Worm (Caenorhabditis elegans) whole organism, L1 larva: ENCODE data around the gene ins-3.
"Not testable (repeated sequence)": the region's sequence is repeated elsewhere in the genome, so short reads cannot be mapped to it uniquely, and the experiment has no call there.

Experiments
- C04F5.9 ChIP-seq: sonication (generic microtip); optimal IDR thresholded peaks from 2 replicates; lab custom pipeline; 2016; ENCODE audit warnings: missing genetic modification characterization, missing compliant biosample characterization
- C16A3.4 ChIP-seq: fragments of 150-350 bp; optimal IDR thresholded peaks from 2 replicates; lab custom pipeline; 2014; ENCODE audit warnings: missing biosample characterization, missing genetic modification characterization
- Y116A8C.19 ChIP-seq: sonication (generic microtip); optimal IDR thresholded peaks from 2 replicates; lab custom pipeline; 2016; ENCODE audit warnings: missing compliant biosample characterization, missing genetic modification characterization, borderline replicate concordance
- alr-1 ChIP-seq: fragments of 200-800 bp; sonication (Bioruptor generic); optimal IDR thresholded peaks from 2 replicates; lab custom pipeline; 2018; ENCODE audit warnings: borderline replicate concordance, mild to moderate bottlenecking, missing genetic modification characterization, missing compliant biosample characterization
- aly-2 ChIP-seq: fragments of 150-350 bp; optimal IDR thresholded peaks from 2 replicates; lab custom pipeline; 2014; ENCODE audit warnings: missing biosample characterization, missing genetic modification characterization
- ceh-63 ChIP-seq: fragments of 200-800 bp; sonication (Bioruptor generic); optimal IDR thresholded peaks from 2 replicates; lab custom pipeline; 2018; ENCODE audit warnings: mild to moderate bottlenecking, missing genetic modification characterization, missing compliant biosample characterization
- ceh-82 ChIP-seq, 3 experiments: fragments of 150-350 bp in 1 of 3; sonication (generic microtip) in 2 of 3; optimal IDR thresholded peaks; 2 replicates each; lab custom pipeline; 2014 to 2017; ENCODE audit warnings: missing biosample characterization in 3 of 3, missing genetic modification characterization in 3 of 3
- ces-1 ChIP-seq: fragments of 150-350 bp; optimal IDR thresholded peaks from 2 replicates; lab custom pipeline; 2014; ENCODE audit warnings: missing biosample characterization, missing genetic modification reagents, missing genetic modification characterization
- dsc-1 ChIP-seq: sonication (generic microtip); optimal IDR thresholded peaks from 2 replicates; lab custom pipeline; 2016; ENCODE audit warnings: mild to moderate bottlenecking, missing genetic modification characterization, missing compliant biosample characterization
- efl-1 ChIP-seq, 4 experiments: fragments of 150-350 bp; optimal IDR thresholded peaks in 3 of 4; peaks in 1 of 4; 1 replicate in 1 of 4; 2 replicates in 3 of 4; lab custom pipeline; 2014; ENCODE audit warnings: missing biosample characterization in 2 of 4, missing genetic modification characterization in 2 of 4, missing genetic modification reagents in 2 of 4
- egl-13 ChIP-seq: sonication (generic microtip); optimal IDR thresholded peaks from 2 replicates; lab custom pipeline; 2016; ENCODE audit warnings: missing genotype, missing genetic modification reagents, missing genetic modification characterization, missing compliant biosample characterization
- egl-27 ChIP-seq, 2 experiments: fragments of 150-350 bp in 1 of 2; sonication (generic microtip); optimal IDR thresholded peaks; 3 replicates each; lab custom pipeline; 2017 to 2018; ENCODE audit warnings: missing biosample characterization in 2 of 2, missing genetic modification characterization in 2 of 2, missing genetic modification reagents in 2 of 2
- elt-2 ChIP-seq: sonication (generic microtip); optimal IDR thresholded peaks from 2 replicates; lab custom pipeline; 2016; ENCODE audit warnings: missing genetic modification characterization, mild to moderate bottlenecking, inconsistent platforms, missing compliant biosample characterization, missing genetic modification reagents
- fkh-4 ChIP-seq: sonication (generic microtip); optimal IDR thresholded peaks from 2 replicates; lab custom pipeline; 2016; ENCODE audit warnings: missing compliant biosample characterization, missing genetic modification characterization, borderline replicate concordance
- irx-1 ChIP-seq: sonication (generic microtip); optimal IDR thresholded peaks from 2 replicates; lab custom pipeline; 2016; ENCODE audit warnings: missing genetic modification characterization, missing compliant biosample characterization
- isw-1 ChIP-seq: fragments of 200-800 bp; sonication (Bioruptor generic); IDR thresholded peaks from 2 replicates; pipeline ENCODE4 v1.3.6; 2022; ENCODE audit warnings: missing genetic modification characterization, missing compliant biosample characterization
- jun-1 ChIP-seq: fragments of 150-350 bp; optimal IDR thresholded peaks from 2 replicates; lab custom pipeline; 2014; ENCODE audit warnings: missing biosample characterization, missing genetic modification reagents, missing genetic modification characterization
- lin-35 ChIP-seq, 2 experiments: fragments of 150-350 bp; optimal IDR thresholded peaks; 2 replicates each; lab custom pipeline; 2014; ENCODE audit warnings: missing biosample characterization in 2 of 2, missing genetic modification characterization in 2 of 2, missing genetic modification reagents in 2 of 2
- lsy-2 ChIP-seq, 2 experiments: fragments of 150-350 bp; optimal IDR thresholded peaks; 2 replicates each; lab custom pipeline; 2014; ENCODE audit warnings: missing biosample characterization in 2 of 2, missing genetic modification characterization in 2 of 2
- mab-9 ChIP-seq: fragments of 200-800 bp; sonication (Bioruptor generic); IDR thresholded peaks from 2 replicates; pipeline ENCODE4 v1.3.6; 2022; ENCODE audit warnings: missing genetic modification reagents, missing genetic modification characterization, missing compliant biosample characterization
- mdl-1 ChIP-seq, 2 experiments: fragments of 150-350 bp; optimal IDR thresholded peaks; 2 replicates each; lab custom pipeline; 2014 to 2017; ENCODE audit warnings: missing biosample characterization in 2 of 2, missing genetic modification characterization in 2 of 2, inconsistent platforms in 1 of 2
- mef-2 ChIP-seq: fragments of 150-350 bp; optimal IDR thresholded peaks from 2 replicates; lab custom pipeline; 2014; ENCODE audit warnings: missing biosample characterization, missing genetic modification characterization
- nhr-11 ChIP-seq: fragments of 150-350 bp; optimal IDR thresholded peaks from 2 replicates; lab custom pipeline; 2014; ENCODE audit warnings: missing biosample characterization, missing genetic modification characterization
- nhr-12 ChIP-seq: sonication (generic microtip); optimal IDR thresholded peaks from 2 replicates; lab custom pipeline; 2017; ENCODE audit warnings: missing biosample characterization, missing genetic modification characterization
- nhr-19 ChIP-seq: fragments of 200-800 bp; sonication (Bioruptor generic); conservative IDR thresholded peaks from 2 replicates; pipeline ENCODE4 v1.3.6; 2022; ENCODE audit warnings: missing genetic modification characterization, missing compliant biosample characterization
- nhr-237 ChIP-seq: fragments of 150-350 bp; optimal IDR thresholded peaks from 2 replicates; lab custom pipeline; 2014; ENCODE audit warnings: missing biosample characterization, missing genetic modification characterization
- nhr-28 ChIP-seq: fragments of 150-350 bp; optimal IDR thresholded peaks from 2 replicates; lab custom pipeline; 2014; ENCODE audit warnings: missing biosample characterization, missing genetic modification characterization
- nhr-71 ChIP-seq: sonication (generic microtip); optimal IDR thresholded peaks from 2 replicates; lab custom pipeline; 2016; ENCODE audit warnings: mild to moderate bottlenecking, missing genetic modification characterization, moderate library complexity, missing compliant biosample characterization
- nhr-77 ChIP-seq: fragments of 150-350 bp; optimal IDR thresholded peaks from 2 replicates; lab custom pipeline; 2014; ENCODE audit warnings: missing biosample characterization, missing genetic modification characterization
- pqm-1 ChIP-seq: sonication (generic microtip); optimal IDR thresholded peaks from 3 replicates; lab custom pipeline; 2017; ENCODE audit warnings: missing biosample characterization, missing genetic modification characterization
- snpc-4 ChIP-seq: fragments of 150-350 bp; optimal IDR thresholded peaks from 2 replicates; lab custom pipeline; 2014; ENCODE audit warnings: missing biosample characterization, missing genetic modification characterization
- snu-23 ChIP-seq: sonication (generic microtip); optimal IDR thresholded peaks from 2 replicates; lab custom pipeline; 2016; ENCODE audit warnings: missing genetic modification characterization, missing compliant biosample characterization
- sup-37 ChIP-seq: fragments of 200-800 bp; sonication (Bioruptor generic); optimal IDR thresholded peaks from 2 replicates; lab custom pipeline; 2018; ENCODE audit warnings: mild to moderate bottlenecking, missing genetic modification characterization, missing compliant biosample characterization
- tbx-2 ChIP-seq: sonication (generic microtip); optimal IDR thresholded peaks from 2 replicates; lab custom pipeline; 2016; ENCODE audit warnings: missing genetic modification characterization, missing compliant biosample characterization
- xbp-1 ChIP-seq: sonication (generic microtip); optimal IDR thresholded peaks from 2 replicates; lab custom pipeline; 2016; ENCODE audit warnings: missing genetic modification characterization, missing compliant biosample characterization
- zip-4 ChIP-seq: fragments of 200-800 bp; sonication (Bioruptor generic); optimal IDR thresholded peaks from 2 replicates; lab custom pipeline; 2018; ENCODE audit warnings: mild to moderate bottlenecking, missing genetic modification characterization, moderate library complexity, missing compliant biosample characterization

Gene ins-3

DNA sequence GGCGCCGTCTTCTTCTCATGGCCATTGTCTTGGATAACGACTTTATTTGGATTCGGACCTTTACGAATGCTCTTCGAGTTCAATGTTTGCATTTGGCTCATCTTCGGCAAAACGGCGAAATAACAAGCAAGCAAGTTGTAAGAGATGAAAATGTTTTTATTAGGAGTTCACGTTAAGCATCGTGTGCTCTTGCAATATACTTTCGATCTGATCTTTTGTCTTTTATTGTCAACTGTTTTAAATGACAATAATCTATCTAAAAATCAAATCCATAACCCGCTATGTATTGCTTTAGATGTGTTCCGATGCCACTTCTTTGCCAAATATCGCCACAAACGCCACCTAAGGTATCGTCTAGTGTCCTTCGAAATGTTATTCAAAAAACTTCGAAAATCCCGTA lies 25.8 kb upstream of the ins-3 start, which contains the start of gene ZK84.5:
Gene ZK84.5 (minus strand): TSS at position 101 of the 400 bp plus-strand sequence.
- no peak for TF ChIP-seq dsc-1
- TF ChIP-seq ceh-63 (GFP tag; lab: Kevin White, UChicago), result no peak
- TF ChIP-seq nhr-237, result no peak

DNA sequence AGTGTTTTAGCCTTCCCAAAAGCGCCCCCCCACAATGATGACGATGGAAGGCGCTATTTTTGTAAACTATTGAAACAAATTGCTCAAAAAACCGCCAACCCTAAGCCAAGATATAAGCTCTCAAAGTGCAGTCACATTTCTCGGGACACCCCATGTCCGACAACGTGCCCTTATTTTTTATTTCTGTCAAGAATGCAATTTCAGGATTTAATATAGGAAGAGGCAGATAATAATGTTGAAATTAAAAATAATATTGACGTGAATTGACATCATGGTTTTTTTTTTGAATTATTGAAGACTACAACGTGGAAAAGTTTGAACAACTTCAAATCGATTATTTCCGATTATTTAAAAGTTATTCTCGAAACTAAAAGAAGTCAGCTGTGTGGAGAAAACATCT lies 23.5 kb upstream of the ins-3 start, which contains the start of gene ZK84.2:
Gene ZK84.2 (plus strand): TSS at position 301 of the 400 bp plus-strand sequence.
- TF ChIP-seq nhr-11, egl-13, xbp-1 (tag; lab: Kevin White, UChicago): not testable (repeated sequence)

DNA sequence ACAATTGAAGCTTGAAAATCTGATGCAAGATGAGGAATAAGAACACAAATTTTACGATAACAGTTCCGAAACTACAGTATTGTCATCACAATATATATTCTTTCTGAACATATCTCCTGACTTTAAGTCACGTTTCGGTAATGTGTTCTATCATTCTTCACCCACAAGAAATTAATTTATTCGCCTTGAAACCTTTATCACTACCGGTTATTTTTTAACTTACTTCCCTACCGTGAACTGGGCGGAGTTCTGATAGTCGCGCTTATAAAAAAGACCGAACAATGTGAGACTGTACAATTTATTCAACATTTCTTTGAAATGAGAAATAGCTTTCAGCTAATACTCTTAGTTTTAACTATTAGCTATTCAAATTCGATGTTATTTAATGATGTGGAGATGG lies 20.0 kb upstream of the ins-3 start, which contains the start of gene ins-20:
Gene ins-20 (plus strand): TSS at position 301 of the 400 bp plus-strand sequence.
- TF ChIP-seq nhr-11 (tag; lab: Kevin White, UChicago) (no peak), xbp-1 (tag; lab: Kevin White, UChicago) (no peak), isw-1 (GFP tag; lab: Robert Waterston, UW) (no peak), jun-1 (tag; lab: Kevin White, UChicago) (no peak), lsy-2 (tag; optimal IDR thresholded peaks at IDR 0.05; lab: Kevin White, UChicago) (no peak), mdl-1 (tag; optimal IDR thresholded peaks at IDR 0.05; lab: Kevin White, UChicago) (no peak), snu-23 (GFP tag; lab: Kevin White, UChicago) (no peak), aly-2 (no peak), C16A3.4 (tag; lab: Kevin White, UChicago) (no peak), C04F5.9 (tag; lab: Kevin White, UChicago) (no peak), Y116A8C.19 (tag; lab: Kevin White, UChicago) (no peak), nhr-77 (tag; lab: Kevin White, UChicago) (no peak), efl-1 (optimal IDR thresholded peaks at IDR 0.05; lab: Kevin White, UChicago) (no peak), efl-1 (GFP tag; optimal IDR thresholded peaks at IDR 0.05 in 1 of 2; lab: Kevin White, UChicago) (no peak), nhr-19 (GFP tag; lab: Robert Waterston, UW) (no peak), ceh-82 (tag; optimal IDR thresholded peaks at IDR 0.05; lab: Kevin White, UChicago) (no peak), mef-2 (no peak), pqm-1 (tag; lab: Kevin White, UChicago) (no peak), alr-1 (no peak), zip-4 (GFP tag; lab: Kevin White, UChicago) (no peak), snpc-4 (tag; lab: Kevin White, UChicago) (no peak)

DNA sequence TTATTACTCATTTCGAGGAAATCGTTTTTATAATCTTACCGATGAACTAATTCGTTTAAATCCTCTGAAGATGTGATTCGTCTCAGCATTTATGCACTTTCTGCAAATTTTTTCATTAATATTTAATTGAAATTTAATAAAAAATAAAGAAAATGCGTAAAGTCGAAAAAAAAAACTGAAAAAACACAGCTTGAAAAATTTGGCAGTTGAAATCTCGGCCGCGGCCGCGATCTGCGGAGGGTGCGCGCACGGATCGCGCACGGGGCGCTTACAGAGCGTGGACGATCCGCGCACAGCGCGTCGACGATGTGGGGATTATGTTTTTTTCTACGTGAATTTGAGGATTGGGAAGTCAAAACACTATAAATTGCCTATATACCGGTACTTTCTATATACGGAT lies 18.3 kb upstream of the ins-3 start, which contains the start of gene ZK84.4:
Gene ZK84.4 (minus strand): TSS at position 101 of the 400 bp plus-strand sequence.
- not testable (repeated sequence) for TF ChIP-seq zip-4 (GFP tag; lab: Kevin White, UChicago); lin-35 (GFP tag; optimal IDR thresholded peaks at IDR 0.05; lab: Kevin White, UChicago); fkh-4 (tag; lab: Kevin White, UChicago)

DNA sequence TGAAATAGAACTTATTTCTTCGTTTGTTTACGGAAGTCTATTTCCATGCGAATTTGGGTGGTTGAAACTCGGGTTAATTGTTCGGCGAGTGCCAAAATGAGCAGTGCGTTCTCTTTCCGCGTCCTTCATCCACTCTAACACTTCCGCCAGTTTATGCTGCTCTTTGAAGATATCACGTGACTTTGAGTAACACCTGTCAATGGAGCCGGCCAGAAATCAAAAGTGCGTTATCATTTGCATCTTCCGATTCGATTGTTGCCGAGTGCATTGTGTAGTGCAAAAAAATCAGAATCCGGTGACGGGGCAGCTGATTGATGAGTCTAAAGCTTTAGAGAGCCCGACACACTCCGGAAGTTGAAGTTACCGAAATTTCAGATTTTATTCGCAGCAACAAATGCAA lies 10.4 kb upstream of the ins-3 start:
- TF ChIP-seq jun-1 (tag; lab: Kevin White, UChicago) (no peak), nhr-71 (tag; lab: Kevin White, UChicago) (peak; percentile 50), mab-9 (GFP tag; lab: Robert Waterston, UW) (no peak), snu-23 (GFP tag; lab: Kevin White, UChicago) (no peak), nhr-28 (tag; lab: Kevin White, UChicago) (no peak)

DNA sequence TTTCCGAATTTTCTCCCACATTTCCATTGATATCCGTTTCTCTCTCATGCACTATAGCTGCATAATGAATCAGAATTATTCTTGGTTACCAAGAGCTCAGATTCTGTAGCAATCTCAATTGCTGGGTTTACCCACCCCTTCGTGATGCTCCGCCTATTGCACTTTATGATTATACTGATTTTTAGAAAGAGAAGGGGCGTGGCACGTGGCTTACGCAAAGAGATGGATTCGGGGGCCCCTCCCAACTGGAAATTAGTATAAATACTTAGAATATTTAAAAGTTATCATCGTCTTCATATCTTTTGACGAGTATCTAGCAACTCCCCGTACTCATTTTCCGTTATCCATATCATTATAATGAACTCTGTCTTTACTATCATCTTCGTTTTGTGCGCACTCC lies 9.6 kb upstream of the ins-3 start, which contains the start of gene ins-6:
Gene ins-6 (plus strand): TSS at position 301 of the 400 bp plus-strand sequence.
- no peak for TF ChIP-seq nhr-12
- no peak for TF ChIP-seq egl-27 (tag; optimal IDR thresholded peaks at IDR 0.05; lab: Kevin White, UChicago)
- TF ChIP-seq tbx-2 (tag; lab: Kevin White, UChicago), result no peak
- TF ChIP-seq sup-37 (GFP tag; lab: Kevin White, UChicago), result no peak
- no peak for TF ChIP-seq elt-2 (tag; lab: Kevin White, UChicago)
- no peak for TF ChIP-seq ces-1 (GFP tag; lab: Kevin White, UChicago)
- no peak for TF ChIP-seq irx-1 (tag; lab: Kevin White, UChicago)
